Worm (Caenorhabditis elegans) whole organism, L1 larva: Measurements from ENCODE around the gene sod-4.
A peak's percentile ranks its signal among the peaks of the same experiment; 100 is the strongest.

Source experiments
- C16A3.4 ChIP-seq: fragments of 150-350 bp; optimal IDR thresholded peaks from 2 replicates; lab custom pipeline; 2014; ENCODE audit warnings: missing biosample characterization, missing genetic modification characterization
- C34B4.2 ChIP-seq: sonication (generic microtip); optimal IDR thresholded peaks from 2 replicates; lab custom pipeline; 2017; ENCODE audit warnings: mild to moderate bottlenecking, missing genetic modification characterization, missing compliant biosample characterization
- F16B12.6 ChIP-seq: fragments of 150-350 bp; optimal IDR thresholded peaks from 2 replicates; lab custom pipeline; 2014; ENCODE audit warnings: missing biosample characterization, missing genetic modification characterization
- ceh-8 ChIP-seq: fragments of 200-800 bp; sonication (Bioruptor generic); optimal IDR thresholded peaks from 2 replicates; lab custom pipeline; 2018; ENCODE audit warnings: mild to moderate bottlenecking, missing genetic modification characterization, moderate library complexity, missing compliant biosample characterization
- ceh-90 ChIP-seq: sonication (generic microtip); optimal IDR thresholded peaks from 2 replicates; lab custom pipeline; 2016; ENCODE audit warnings: missing genetic modification characterization, missing compliant biosample characterization
- dpl-1 ChIP-seq, 3 experiments: fragments of 150-350 bp in 2 of 3; sonication (generic microtip) in 1 of 3; optimal IDR thresholded peaks; 2 replicates each; lab custom pipeline; 2014 to 2017; ENCODE audit warnings: missing biosample characterization in 3 of 3, missing genetic modification characterization in 3 of 3, missing genetic modification reagents in 3 of 3
- efl-3 ChIP-seq: fragments of 200-800 bp; sonication (Bioruptor generic); optimal IDR thresholded peaks from 2 replicates; lab custom pipeline; 2018; ENCODE audit warnings: mild to moderate bottlenecking, missing genetic modification characterization, missing compliant biosample characterization
- egl-27 ChIP-seq, 2 experiments: fragments of 150-350 bp in 1 of 2; sonication (generic microtip); optimal IDR thresholded peaks; 3 replicates each; lab custom pipeline; 2017 to 2018; ENCODE audit warnings: missing biosample characterization in 2 of 2, missing genetic modification characterization in 2 of 2, missing genetic modification reagents in 2 of 2
- elt-2 ChIP-seq: sonication (generic microtip); optimal IDR thresholded peaks from 2 replicates; lab custom pipeline; 2016; ENCODE audit warnings: missing genetic modification characterization, mild to moderate bottlenecking, inconsistent platforms, missing compliant biosample characterization, missing genetic modification reagents
- elt-3 ChIP-seq, 6 experiments: fragments of 150-350 bp in 1 of 6; sonication (generic microtip); optimal IDR thresholded peaks; 2 replicates each; lab custom pipeline; 2017 to 2018; ENCODE audit warnings: missing biosample characterization in 6 of 6, missing genetic modification characterization in 6 of 6, inconsistent platforms in 1 of 6
- ets-5 ChIP-seq: fragments of 200-800 bp; sonication (Bioruptor generic); IDR thresholded peaks from 2 replicates; pipeline ENCODE4 v1.3.6; 2022; ENCODE audit warnings: missing genetic modification characterization, missing compliant biosample characterization
- fkh-10 ChIP-seq: sonication (generic microtip); optimal IDR thresholded peaks from 2 replicates; lab custom pipeline; 2017; ENCODE audit warnings: missing biosample characterization, missing genetic modification reagents, missing genetic modification characterization
- fkh-4 ChIP-seq: sonication (generic microtip); optimal IDR thresholded peaks from 2 replicates; lab custom pipeline; 2016; ENCODE audit warnings: missing compliant biosample characterization, missing genetic modification characterization, borderline replicate concordance
- fkh-8 ChIP-seq: sonication (generic microtip); optimal IDR thresholded peaks from 2 replicates; lab custom pipeline; 2016; ENCODE audit warnings: mild to moderate bottlenecking, missing genetic modification characterization, missing compliant biosample characterization
- grh-1 ChIP-seq: fragments of 200-800 bp; sonication (Bioruptor generic); IDR thresholded peaks from 2 replicates; pipeline ENCODE4 v1.3.6; 2022; ENCODE audit warnings: missing genetic modification reagents, missing genetic modification characterization, missing compliant biosample characterization
- hpl-2 ChIP-seq: fragments of 150-350 bp; optimal IDR thresholded peaks from 2 replicates; lab custom pipeline; 2014; ENCODE audit warnings: missing biosample characterization, missing genetic modification reagents, missing genetic modification characterization
- isw-1 ChIP-seq: fragments of 200-800 bp; sonication (Bioruptor generic); IDR thresholded peaks from 2 replicates; pipeline ENCODE4 v1.3.6; 2022; ENCODE audit warnings: missing genetic modification characterization, missing compliant biosample characterization
- jun-1 ChIP-seq: fragments of 150-350 bp; optimal IDR thresholded peaks from 2 replicates; lab custom pipeline; 2014; ENCODE audit warnings: missing biosample characterization, missing genetic modification reagents, missing genetic modification characterization
- lin-14 ChIP-seq: fragments of 200-800 bp; sonication (Bioruptor generic); optimal IDR thresholded peaks from 2 replicates; lab custom pipeline; 2018; ENCODE audit warnings: mild to moderate bottlenecking, missing genetic modification characterization, moderate library complexity, missing compliant biosample characterization
- lin-15B ChIP-seq: fragments of 150-350 bp; sonication (generic microtip); optimal IDR thresholded peaks from 3 replicates; lab custom pipeline; 2014; ENCODE audit warnings: missing biosample characterization, missing genetic modification characterization
- lin-35 ChIP-seq, 2 experiments: fragments of 150-350 bp; optimal IDR thresholded peaks; 2 replicates each; lab custom pipeline; 2014; ENCODE audit warnings: missing biosample characterization in 2 of 2, missing genetic modification characterization in 2 of 2, missing genetic modification reagents in 2 of 2
- lin-39 ChIP-seq: fragments of 150-350 bp; optimal IDR thresholded peaks from 2 replicates; lab custom pipeline; 2014; ENCODE audit warnings: missing biosample characterization, missing genetic modification reagents, missing genetic modification characterization
- lir-3 ChIP-seq: sonication (generic microtip); optimal IDR thresholded peaks from 2 replicates; lab custom pipeline; 2016; ENCODE audit warnings: mild to moderate bottlenecking, missing genetic modification characterization, moderate library complexity, missing compliant biosample characterization; ENCODE audit not compliant: poor library complexity
- lsy-2 ChIP-seq, 2 experiments: fragments of 150-350 bp; optimal IDR thresholded peaks; 2 replicates each; lab custom pipeline; 2014; ENCODE audit warnings: missing biosample characterization in 2 of 2, missing genetic modification characterization in 2 of 2
- mdl-1 ChIP-seq, 2 experiments: fragments of 150-350 bp; optimal IDR thresholded peaks; 2 replicates each; lab custom pipeline; 2014 to 2017; ENCODE audit warnings: missing biosample characterization in 2 of 2, missing genetic modification characterization in 2 of 2, inconsistent platforms in 1 of 2
- mef-2 ChIP-seq: fragments of 150-350 bp; optimal IDR thresholded peaks from 2 replicates; lab custom pipeline; 2014; ENCODE audit warnings: missing biosample characterization, missing genetic modification characterization
- mep-1 ChIP-seq: fragments of 150-350 bp; optimal IDR thresholded peaks from 2 replicates; lab custom pipeline; 2014; ENCODE audit warnings: missing biosample characterization, missing genetic modification characterization
- nhr-19 ChIP-seq: fragments of 200-800 bp; sonication (Bioruptor generic); conservative IDR thresholded peaks from 2 replicates; pipeline ENCODE4 v1.3.6; 2022; ENCODE audit warnings: missing genetic modification characterization, missing compliant biosample characterization
- nhr-20 ChIP-seq: sonication (generic microtip); optimal IDR thresholded peaks from 2 replicates; lab custom pipeline; 2016; ENCODE audit warnings: mild to moderate bottlenecking, missing genetic modification characterization, missing compliant biosample characterization
- nhr-28 ChIP-seq: fragments of 150-350 bp; optimal IDR thresholded peaks from 2 replicates; lab custom pipeline; 2014; ENCODE audit warnings: missing biosample characterization, missing genetic modification characterization
- nhr-47 ChIP-seq: sonication (generic microtip); optimal IDR thresholded peaks from 2 replicates; lab custom pipeline; 2016; ENCODE audit warnings: mild to moderate bottlenecking, missing genetic modification characterization, moderate library complexity, missing compliant biosample characterization
- nhr-71 ChIP-seq: sonication (generic microtip); optimal IDR thresholded peaks from 2 replicates; lab custom pipeline; 2016; ENCODE audit warnings: mild to moderate bottlenecking, missing genetic modification characterization, moderate library complexity, missing compliant biosample characterization
- nhr-76 ChIP-seq: sonication (generic microtip); optimal IDR thresholded peaks from 2 replicates; lab custom pipeline; 2017; ENCODE audit warnings: missing biosample characterization, missing genetic modification characterization
- nhr-77 ChIP-seq: fragments of 150-350 bp; optimal IDR thresholded peaks from 2 replicates; lab custom pipeline; 2014; ENCODE audit warnings: missing biosample characterization, missing genetic modification characterization
- nhr-84 ChIP-seq: sonication (generic microtip); optimal IDR thresholded peaks from 2 replicates; lab custom pipeline; 2017; ENCODE audit warnings: missing biosample characterization, missing genetic modification characterization
- pag-3 ChIP-seq: sonication (generic microtip); optimal IDR thresholded peaks from 2 replicates; lab custom pipeline; 2017; ENCODE audit warnings: missing genetic modification characterization, mild to moderate bottlenecking, missing compliant biosample characterization, antibody characterized with exemption, borderline replicate concordance; ENCODE audit not compliant: insufficient read depth
- pax-3 ChIP-seq: fragments of 200-800 bp; sonication (Bioruptor generic); optimal IDR thresholded peaks from 2 replicates; lab custom pipeline; 2018; ENCODE audit warnings: mild to moderate bottlenecking, missing genetic modification characterization, moderate library complexity, missing compliant biosample characterization
- rnt-1 ChIP-seq: sonication (generic microtip); optimal IDR thresholded peaks from 2 replicates; lab custom pipeline; 2016; ENCODE audit warnings: mild to moderate bottlenecking, missing genetic modification characterization, moderate library complexity, missing compliant biosample characterization
- skn-1 ChIP-seq: fragments of 150-350 bp; optimal IDR thresholded peaks from 2 replicates; lab custom pipeline; 2014; ENCODE audit warnings: missing biosample characterization, missing genetic modification characterization
- snpc-4 ChIP-seq: fragments of 150-350 bp; optimal IDR thresholded peaks from 2 replicates; lab custom pipeline; 2014; ENCODE audit warnings: missing biosample characterization, missing genetic modification characterization
- snu-23 ChIP-seq: sonication (generic microtip); optimal IDR thresholded peaks from 2 replicates; lab custom pipeline; 2016; ENCODE audit warnings: missing genetic modification characterization, missing compliant biosample characterization
- sox-4 ChIP-seq: sonication (generic microtip); optimal IDR thresholded peaks from 2 replicates; lab custom pipeline; 2016; ENCODE audit warnings: missing genetic modification characterization, missing compliant biosample characterization
- sptf-1 ChIP-seq: fragments of 150-350 bp; optimal IDR thresholded peaks from 2 replicates; lab custom pipeline; 2014; ENCODE audit warnings: missing biosample characterization, missing genetic modification characterization
- tbx-2 ChIP-seq: sonication (generic microtip); optimal IDR thresholded peaks from 2 replicates; lab custom pipeline; 2016; ENCODE audit warnings: missing genetic modification characterization, missing compliant biosample characterization
- tlp-1 ChIP-seq: fragments of 150-350 bp; optimal IDR thresholded peaks from 2 replicates; lab custom pipeline; 2014; ENCODE audit warnings: missing biosample characterization, missing genetic modification characterization
- unc-62 ChIP-seq: fragments of 150-350 bp; optimal IDR thresholded peaks from 2 replicates; lab custom pipeline; 2014; ENCODE audit warnings: missing biosample characterization, missing genetic modification reagents, missing genetic modification characterization
- unc-86 ChIP-seq: sonication (generic microtip); optimal IDR thresholded peaks from 2 replicates; lab custom pipeline; 2016; ENCODE audit warnings: missing genetic modification characterization, missing compliant biosample characterization
- vab-15 ChIP-seq: sonication (generic microtip); optimal IDR thresholded peaks from 2 replicates; lab custom pipeline; 2017; ENCODE audit warnings: missing genotype, mild to moderate bottlenecking, missing genetic modification characterization, missing compliant biosample characterization
- zag-1 ChIP-seq: fragments of 150-350 bp; optimal IDR thresholded peaks from 2 replicates; lab custom pipeline; 2014; ENCODE audit warnings: missing biosample characterization, missing genetic modification characterization
- zip-4 ChIP-seq: fragments of 200-800 bp; sonication (Bioruptor generic); optimal IDR thresholded peaks from 2 replicates; lab custom pipeline; 2018; ENCODE audit warnings: mild to moderate bottlenecking, missing genetic modification characterization, moderate library complexity, missing compliant biosample characterization
- ztf-4 ChIP-seq: fragments of 150-350 bp; optimal IDR thresholded peaks from 2 replicates; lab custom pipeline; 2014; ENCODE audit warnings: missing biosample characterization, missing genetic modification characterization

Gene sod-4

DNA sequence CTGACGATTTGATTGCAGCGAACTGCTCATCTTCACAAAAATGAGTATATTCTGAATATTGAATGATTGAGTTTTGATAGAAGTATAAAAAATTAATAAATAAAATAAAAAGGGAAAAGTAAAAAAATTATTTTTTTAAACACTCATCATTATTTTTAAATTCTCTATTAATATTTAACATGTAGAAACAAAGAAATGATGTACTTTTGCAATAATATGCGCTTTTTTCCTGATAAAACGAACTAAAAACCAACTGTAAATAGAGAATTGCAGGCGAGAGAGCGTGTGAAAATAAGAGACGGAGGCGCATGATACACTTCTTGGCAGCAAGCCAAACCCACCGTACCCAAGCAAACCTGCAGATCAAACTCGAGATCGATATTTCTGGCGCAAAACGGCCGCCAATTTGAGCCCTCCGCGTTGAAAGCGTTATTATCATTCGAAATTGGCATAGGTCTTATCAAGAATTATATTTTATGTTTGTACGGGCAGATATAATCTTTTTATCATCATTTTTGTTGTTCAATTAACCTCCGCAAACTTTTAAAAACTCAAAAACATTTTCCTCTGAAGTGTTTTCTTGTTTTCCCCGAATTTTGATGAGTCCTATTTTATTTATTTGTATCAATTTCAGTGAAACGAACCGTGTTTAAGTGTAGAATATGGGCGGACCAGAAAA lies 44.1 kb downstream of the sod-4 start, which contains the start of the genes rheb-1 and spk-1 (continued):
- TF ChIP-seq vab-15 (tag; lab: Kevin White, UChicago), result peak; percentile 30
- TF ChIP-seq nhr-76 (tag; lab: Kevin White, UChicago), result no peak
- peak; percentile 86 for TF ChIP-seq jun-1 (tag; lab: Kevin White, UChicago)
- TF ChIP-seq fkh-10 (GFP tag; lab: Kevin White, UChicago), result peak; percentile 53
- no peak for TF ChIP-seq nhr-84 (tag; lab: Kevin White, UChicago)
- TF ChIP-seq efl-3 (GFP tag; lab: Kevin White, UChicago), result no peak
- peak; percentile 94 for TF ChIP-seq fkh-8 (tag; lab: Kevin White, UChicago)
- TF ChIP-seq lsy-2 (tag; optimal IDR thresholded peaks at IDR 0.05; lab: Kevin White, UChicago), result peak; percentile 99
- peak; percentile 97 for TF ChIP-seq elt-2 (tag; lab: Kevin White, UChicago)
- TF ChIP-seq ceh-8, result peak; percentile 14
- peak; percentile 82 for TF ChIP-seq unc-86 (tag; lab: Kevin White, UChicago)
- no peak for TF ChIP-seq zag-1 (tag; lab: Kevin White, UChicago)
- peak; percentile 93 for TF ChIP-seq snu-23 (GFP tag; lab: Kevin White, UChicago)
- peak; percentile 40 for TF ChIP-seq snpc-4 (tag; lab: Kevin White, UChicago)
- no peak for TF ChIP-seq nhr-28 (tag; lab: Kevin White, UChicago)
- no peak for TF ChIP-seq ets-5 (GFP tag; lab: Robert Waterston, UW)
- peak; percentile 82 for TF ChIP-seq pax-3 (tag; lab: Kevin White, UChicago)
- TF ChIP-seq nhr-20 (tag; lab: Kevin White, UChicago), result peak; percentile 93
- peak; percentile 93 for TF ChIP-seq mep-1 (tag; lab: Kevin White, UChicago)
- TF ChIP-seq lin-39, result peak; percentile 45
- no peak for TF ChIP-seq unc-62 (GFP tag; lab: Kevin White, UChicago)
- peak; percentile 90 for TF ChIP-seq nhr-47 (tag; lab: Kevin White, UChicago)
- peak in 1 of 2 experiments; percentile 68 for TF ChIP-seq mdl-1 (tag; optimal IDR thresholded peaks at IDR 0.05; lab: Kevin White, UChicago)
- TF ChIP-seq F16B12.6 (tag; lab: Kevin White, UChicago), result peak; percentile 34
- peak; percentile 61 for TF ChIP-seq lin-15B (tag; lab: Kevin White, UChicago)
- TF ChIP-seq pag-3 (tag; lab: Kevin White, UChicago), result no peak
- TF ChIP-seq dpl-1 (GFP tag; optimal IDR thresholded peaks at IDR 0.05; lab: Kevin White, UChicago), result peak; percentile 63 to 76 (median 75)
- TF ChIP-seq tbx-2 (tag; lab: Kevin White, UChicago), result peak; percentile 87
- TF ChIP-seq tlp-1 (tag; lab: Kevin White, UChicago), result no peak
- TF ChIP-seq lir-3 (tag; lab: Kevin White, UChicago), result peak; percentile 71
- no peak for TF ChIP-seq egl-27 (tag; optimal IDR thresholded peaks at IDR 0.05; lab: Kevin White, UChicago)
- peak; percentile 95 for TF ChIP-seq nhr-71
- no peak for TF ChIP-seq ceh-90
- TF ChIP-seq elt-3 (tag; optimal IDR thresholded peaks at IDR 0.05; lab: Kevin White, UChicago), result peak in 3 of 6 experiments; percentile 54 to 62 (median 59)
- TF ChIP-seq rnt-1, result peak; percentile 92
- peak; percentile 55 for TF ChIP-seq hpl-2
- peak; percentile 76 for TF ChIP-seq ztf-4 (tag; lab: Kevin White, UChicago)
- peak; percentile 80 for TF ChIP-seq isw-1 (GFP tag; lab: Robert Waterston, UW)
- TF ChIP-seq nhr-19 (GFP tag; lab: Robert Waterston, UW), result peak; percentile 89
- TF ChIP-seq skn-1, result peak; percentile 83
- peak; percentile 76 for TF ChIP-seq nhr-77 (tag; lab: Kevin White, UChicago)
- TF ChIP-seq lin-14 (GFP tag; lab: Kevin White, UChicago), result peak; percentile 94
- peak; percentile 59 for TF ChIP-seq zip-4 (GFP tag; lab: Kevin White, UChicago)
- peak; percentile 79 for TF ChIP-seq mef-2
- peak; percentile 50 for TF ChIP-seq grh-1 (GFP tag; lab: Robert Waterston, UW)
- TF ChIP-seq sptf-1 (tag; lab: Kevin White, UChicago), result no peak
- TF ChIP-seq sox-4, result peak; percentile 8
- TF ChIP-seq C34B4.2 (tag; lab: Kevin White, UChicago), result no peak
- peak; percentile 83 to 89 for TF ChIP-seq lin-35 (GFP tag; optimal IDR thresholded peaks at IDR 0.05; lab: Kevin White, UChicago)
- peak; percentile 32 for TF ChIP-seq fkh-4 (tag; lab: Kevin White, UChicago)
- TF ChIP-seq C16A3.4 (tag; lab: Kevin White, UChicago), result peak; percentile 84
